Worm (Caenorhabditis elegans) whole organism, L4 larva: ENCODE results near the gene him-3.

Source experiments
- F10B5.3 ChIP-seq: sonication (generic microtip); optimal IDR thresholded peaks from 2 replicates; lab custom pipeline; 2016; ENCODE audit warnings: mild to moderate bottlenecking, missing genetic modification characterization, missing compliant biosample characterization
- Y48G9A.11 ChIP-seq: fragments of 200-800 bp; sonication (Bioruptor generic); IDR thresholded peaks from 2 replicates; pipeline ENCODE4 v1.3.6; 2022; ENCODE audit warnings: missing genetic modification reagents, missing genetic modification characterization, missing compliant biosample characterization
- Y5F2A.4 ChIP-seq: fragments of 200-800 bp; sonication (Bioruptor generic); optimal IDR thresholded peaks from 2 replicates; lab custom pipeline; 2018; ENCODE audit warnings: mild to moderate bottlenecking, missing genetic modification characterization, missing compliant biosample characterization
- ama-1 ChIP-seq: fragments of 150-350 bp; optimal IDR thresholded peaks from 2 replicates; lab custom pipeline; 2014; ENCODE audit warnings: inconsistent platforms, mixed read lengths
- ceh-20 ChIP-seq: fragments of 200-800 bp; sonication (Bioruptor generic); IDR thresholded peaks from 2 replicates; pipeline ENCODE4 v1.3.6; 2022; ENCODE audit warnings: missing genetic modification reagents, missing genetic modification characterization, missing compliant biosample characterization
- ceh-28 ChIP-seq: fragments of 150-350 bp; optimal IDR thresholded peaks from 2 replicates; lab custom pipeline; 2014; ENCODE audit warnings: missing biosample characterization, missing genetic modification reagents, missing genetic modification characterization
- ceh-44 ChIP-seq: fragments of 200-800 bp; sonication (Bioruptor generic); IDR thresholded peaks from 2 replicates; pipeline ENCODE4 v1.3.6; 2022; ENCODE audit warnings: missing genetic modification reagents, missing genetic modification characterization, missing compliant biosample characterization
- ceh-82 ChIP-seq: sonication (generic microtip); optimal IDR thresholded peaks from 2 replicates; lab custom pipeline; 2017; ENCODE audit warnings: missing biosample characterization, missing genetic modification characterization
- ces-1 ChIP-seq: fragments of 150-350 bp; sonication (generic microtip); optimal IDR thresholded peaks from 4 replicates; lab custom pipeline; 2014; ENCODE audit warnings: missing biosample characterization, missing genetic modification reagents, missing genetic modification characterization
- cey-2 ChIP-seq: sonication (generic microtip); optimal IDR thresholded peaks from 3 replicates; lab custom pipeline; 2017; ENCODE audit warnings: missing genetic modification characterization, mild to moderate bottlenecking, missing compliant biosample characterization, antibody characterized with exemption, borderline replicate concordance; ENCODE audit not compliant: insufficient read depth
- daf-12 ChIP-seq: fragments of 150-350 bp; optimal IDR thresholded peaks from 2 replicates; lab custom pipeline; 2014; ENCODE audit warnings: missing biosample characterization, missing genetic modification reagents, missing genetic modification characterization
- daf-16 ChIP-seq, 3 experiments: sonication (generic microtip); optimal IDR thresholded peaks; 2 replicates each; lab custom pipeline; 2016 to 2017; ENCODE audit warnings: missing genetic modification characterization in 3 of 3, missing genetic modification reagents in 3 of 3, mild to moderate bottlenecking in 2 of 3, missing compliant biosample characterization in 2 of 3, missing biosample characterization in 1 of 3, moderate library complexity in 1 of 3
- dmd-6 ChIP-seq: fragments of 200-800 bp; sonication (Bioruptor generic); IDR thresholded peaks from 2 replicates; pipeline ENCODE4 v1.3.6; 2022; ENCODE audit warnings: missing genetic modification reagents, missing genetic modification characterization, missing compliant biosample characterization
- dpl-1 ChIP-seq: fragments of 150-350 bp; optimal IDR thresholded peaks from 2 replicates; lab custom pipeline; 2014; ENCODE audit warnings: missing biosample characterization, missing genetic modification reagents, missing genetic modification characterization
- dve-1 ChIP-seq: sonication (generic microtip); optimal IDR thresholded peaks from 2 replicates; lab custom pipeline; 2017; ENCODE audit warnings: antibody characterized with exemption, mild to moderate bottlenecking, missing genetic modification characterization, missing compliant biosample characterization; ENCODE audit not compliant: insufficient read depth
- egl-43 ChIP-seq: fragments of 200-800 bp; sonication (Bioruptor generic); IDR thresholded peaks from 2 replicates; pipeline ENCODE4 v1.3.6; 2022; ENCODE audit warnings: missing genetic modification reagents, missing genetic modification characterization, missing compliant biosample characterization
- fkh-10 ChIP-seq: fragments of 150-350 bp; optimal IDR thresholded peaks from 2 replicates; lab custom pipeline; 2014; ENCODE audit warnings: missing biosample characterization, missing genetic modification reagents, missing genetic modification characterization
- hlh-11 ChIP-seq: fragments of 200-800 bp; sonication (Bioruptor generic); optimal IDR thresholded peaks from 2 replicates; lab custom pipeline; 2018; ENCODE audit warnings: mild to moderate bottlenecking, missing genetic modification characterization, missing compliant biosample characterization
- hlh-30 ChIP-seq: sonication (generic microtip); optimal IDR thresholded peaks from 2 replicates; lab custom pipeline; 2017; ENCODE audit warnings: antibody characterized with exemption, mild to moderate bottlenecking, missing genetic modification characterization, missing compliant biosample characterization; ENCODE audit not compliant: insufficient read depth
- jun-1 ChIP-seq: fragments of 150-350 bp; optimal IDR thresholded peaks from 2 replicates; lab custom pipeline; 2014; ENCODE audit warnings: missing biosample characterization, missing genetic modification reagents, missing genetic modification characterization
- lin-13 ChIP-seq: fragments of 150-350 bp; optimal IDR thresholded peaks from 2 replicates; lab custom pipeline; 2014; ENCODE audit warnings: missing biosample characterization, missing genetic modification reagents, missing genetic modification characterization
- lir-3 ChIP-seq: sonication (generic microtip); optimal IDR thresholded peaks from 2 replicates; lab custom pipeline; 2016; ENCODE audit warnings: mild to moderate bottlenecking, missing genetic modification characterization, missing compliant biosample characterization
- lsy-2 ChIP-seq, 2 experiments: fragments of 150-350 bp in 1 of 2; sonication (generic microtip) in 1 of 2; optimal IDR thresholded peaks; 2 replicates each; lab custom pipeline; 2014 to 2017; ENCODE audit warnings: missing biosample characterization in 2 of 2, missing genetic modification characterization in 2 of 2
- mdl-1 ChIP-seq, 2 experiments: fragments of 150-350 bp in 1 of 2; sonication (generic microtip) in 1 of 2; optimal IDR thresholded peaks; 2 replicates each; lab custom pipeline; 2014 to 2017; ENCODE audit warnings: missing biosample characterization in 2 of 2, missing genetic modification characterization in 2 of 2
- mdt-29 ChIP-seq: fragments of 200-800 bp; sonication (Bioruptor generic); IDR thresholded peaks from 2 replicates; pipeline ENCODE4 v1.3.6; 2022; ENCODE audit warnings: missing genetic modification reagents, missing genetic modification characterization, missing compliant biosample characterization
- mep-1 ChIP-seq: fragments of 150-350 bp; sonication (generic microtip); optimal IDR thresholded peaks from 3 replicates; lab custom pipeline; 2014; ENCODE audit warnings: missing biosample characterization, missing genetic modification characterization
- mes-2 ChIP-seq: sonication (generic microtip); optimal IDR thresholded peaks from 2 replicates; lab custom pipeline; 2016; ENCODE audit warnings: missing genotype, mild to moderate bottlenecking, missing genetic modification characterization, missing compliant biosample characterization; ENCODE audit not compliant: poor library complexity, severe bottlenecking
- mxl-2 ChIP-seq: fragments of 200-800 bp; sonication (Bioruptor generic); conservative IDR thresholded peaks from 2 replicates; pipeline ENCODE4 v1.3.6; 2022; ENCODE audit warnings: missing genetic modification reagents, missing genetic modification characterization, missing compliant biosample characterization
- mxl-3 ChIP-seq: fragments of 200-800 bp; sonication (Bioruptor generic); optimal IDR thresholded peaks from 2 replicates; lab custom pipeline; 2018; ENCODE audit warnings: mild to moderate bottlenecking, missing genetic modification characterization, missing compliant biosample characterization
- nhr-102 ChIP-seq: sonication (generic microtip); optimal IDR thresholded peaks from 2 replicates; lab custom pipeline; 2016; ENCODE audit warnings: mild to moderate bottlenecking, missing genetic modification characterization, moderate library complexity, missing compliant biosample characterization
- nhr-25 ChIP-seq: sonication (generic microtip); optimal IDR thresholded peaks from 2 replicates; lab custom pipeline; 2017; ENCODE audit warnings: missing genetic modification characterization, mild to moderate bottlenecking, missing compliant biosample characterization, antibody characterized with exemption, moderate library complexity, borderline replicate concordance; ENCODE audit not compliant: insufficient read depth
- nhr-28 ChIP-seq: fragments of 150-350 bp; optimal IDR thresholded peaks from 2 replicates; lab custom pipeline; 2014; ENCODE audit warnings: missing biosample characterization, missing genetic modification characterization
- nhr-42 ChIP-seq: fragments of 200-800 bp; sonication (Bioruptor generic); IDR thresholded peaks from 2 replicates; pipeline ENCODE4 v1.3.6; 2022; ENCODE audit warnings: missing genetic modification characterization, missing compliant biosample characterization
- nhr-48 ChIP-seq: sonication (generic microtip); optimal IDR thresholded peaks from 2 replicates; lab custom pipeline; 2016; ENCODE audit warnings: mild to moderate bottlenecking, missing genetic modification characterization, missing compliant biosample characterization
- nhr-77 ChIP-seq: fragments of 150-350 bp; optimal IDR thresholded peaks from 2 replicates; lab custom pipeline; 2014; ENCODE audit warnings: missing biosample characterization, missing genetic modification characterization
- php-3 ChIP-seq: fragments of 200-800 bp; sonication (Bioruptor generic); IDR thresholded peaks from 2 replicates; pipeline ENCODE4 v1.3.6; 2022; ENCODE audit warnings: missing genetic modification reagents, missing genetic modification characterization, missing compliant biosample characterization
- tag-97 ChIP-seq: fragments of 200-800 bp; sonication (Bioruptor generic); IDR thresholded peaks from 2 replicates; pipeline ENCODE4 v1.3.6; 2022; ENCODE audit warnings: missing genetic modification characterization, missing compliant biosample characterization
- unc-39 ChIP-seq: sonication (generic microtip); optimal IDR thresholded peaks from 2 replicates; lab custom pipeline; 2017; ENCODE audit warnings: missing biosample characterization, missing genetic modification characterization
- unc-62 ChIP-seq, 3 experiments: fragments of 150-350 bp in 1 of 3; sonication (generic microtip); optimal IDR thresholded peaks in 2 of 3; peaks in 1 of 3; 1 replicate in 1 of 3; 2 replicates in 2 of 3; lab custom pipeline; 2014 to 2017; ENCODE audit warnings: missing biosample characterization in 3 of 3, missing genetic modification characterization in 3 of 3, missing genetic modification reagents in 3 of 3, missing genotype in 1 of 3
- zag-1 ChIP-seq: fragments of 150-350 bp; optimal IDR thresholded peaks from 2 replicates; lab custom pipeline; 2014; ENCODE audit warnings: missing biosample characterization, missing genetic modification characterization
- zfp-2 ChIP-seq: sonication (generic microtip); optimal IDR thresholded peaks from 2 replicates; lab custom pipeline; 2016; ENCODE audit warnings: mild to moderate bottlenecking, missing genetic modification characterization, missing compliant biosample characterization
- zip-2 ChIP-seq: fragments of 150-350 bp; optimal IDR thresholded peaks from 2 replicates; lab custom pipeline; 2014; ENCODE audit warnings: missing biosample characterization, missing genetic modification characterization
- ztf-7 ChIP-seq: fragments of 150-350 bp; optimal IDR thresholded peaks from 2 replicates; lab custom pipeline; 2014; ENCODE audit warnings: missing biosample characterization, missing genetic modification characterization

The him-3 gene

DNA sequence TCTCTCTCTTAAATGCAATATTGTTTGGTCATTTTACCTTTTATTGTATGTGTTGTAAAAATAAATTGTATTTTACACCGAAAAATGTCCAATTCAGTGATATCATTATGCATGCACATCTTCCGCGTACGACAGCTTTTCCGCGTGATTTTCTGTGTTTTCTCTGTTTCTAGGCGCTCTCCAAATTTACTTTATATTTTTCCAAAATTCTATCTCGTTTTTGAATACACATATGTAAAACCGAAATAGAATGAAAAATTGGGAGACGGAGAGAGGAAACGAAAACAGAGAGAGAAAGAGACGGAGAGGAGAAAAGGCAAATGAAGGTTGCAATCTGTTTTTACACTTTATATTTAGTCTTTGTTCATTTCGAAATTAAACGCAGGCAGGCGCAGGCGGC lies 39.2 kb downstream of the him-3 start (continued):
- TF ChIP-seq zag-1 (tag; lab: Kevin White, UChicago) (no peak), daf-12 (tag; lab: Kevin White, UChicago) (no peak), ama-1 (lab: Kevin White, UChicago) (no peak), nhr-25 (tag; lab: Kevin White, UChicago) (no peak), Y48G9A.11 (GFP tag; lab: Robert Waterston, UW) (no peak), egl-43 (no peak), mes-2 (tag; lab: Kevin White, UChicago) (no peak)

DNA sequence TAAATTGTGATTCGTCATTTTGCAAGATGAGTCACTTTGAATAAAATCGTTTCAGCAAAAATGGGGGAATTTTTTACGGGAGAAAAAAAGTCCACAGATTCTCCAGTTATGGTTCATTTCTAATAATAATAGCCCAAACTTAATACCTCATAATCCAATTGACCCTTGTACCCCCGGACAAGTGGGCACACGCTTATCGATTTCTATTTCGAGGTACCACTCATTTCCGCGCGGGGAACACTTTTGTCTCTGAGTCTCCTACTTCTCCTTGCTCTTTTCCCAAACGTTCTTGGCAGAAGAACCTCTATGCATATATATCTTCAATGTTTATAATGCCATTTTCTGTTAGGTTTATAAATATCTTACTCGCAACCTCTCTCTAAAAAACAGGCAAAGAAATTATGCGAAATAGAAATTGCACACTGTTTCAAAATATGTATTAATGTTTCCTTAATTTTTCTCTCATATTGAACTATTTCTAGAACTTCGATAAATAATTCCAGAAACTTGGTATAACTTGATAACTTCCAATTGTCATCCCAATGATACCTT lies 39.9 kb downstream of the him-3 start, which contains the start of gene gldi-4:
Gene gldi-4 (plus strand): TSS at position 502 of the 552 bp plus-strand sequence.
- TF ChIP-seq mxl-3 (GFP tag; lab: Kevin White, UChicago): no peak
- TF ChIP-seq unc-39 (tag; lab: Kevin White, UChicago): no peak
- TF ChIP-seq ceh-82 (tag; lab: Kevin White, UChicago): no peak
- TF ChIP-seq tag-97 (GFP tag; lab: Robert Waterston, UW): no peak
- TF ChIP-seq zfp-2 (tag; lab: Kevin White, UChicago): no peak
- no peak for TF ChIP-seq ztf-7

DNA sequence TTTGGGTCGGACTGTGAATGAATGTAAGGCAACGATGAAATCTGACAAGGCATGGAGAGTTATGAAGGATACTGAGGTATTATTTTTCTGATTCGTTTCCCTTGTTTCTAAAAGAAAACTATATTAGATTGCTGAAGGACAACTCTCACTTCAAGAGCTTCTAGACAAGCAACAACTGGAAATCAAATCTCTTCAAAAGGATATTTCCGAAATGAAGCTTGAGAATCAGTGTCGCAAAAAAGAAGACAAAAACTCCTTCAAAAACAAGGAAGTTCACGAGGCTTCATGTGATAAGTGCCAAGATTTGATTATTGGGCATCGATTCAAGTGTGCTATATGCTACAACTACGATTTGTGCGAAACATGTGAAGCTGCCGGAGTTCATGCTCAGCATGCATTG lies 41.3 kb downstream of the him-3 start:
- TF ChIP-seq cey-2 (no peak), ces-1 (GFP tag; lab: Kevin White, UChicago) (peak; percentile 38), jun-1 (no peak), nhr-42 (GFP tag; lab: Robert Waterston, UW) (no peak), fkh-10 (GFP tag; lab: Kevin White, UChicago) (peak; percentile 67)
- TF ChIP-seq, all 104 proteins: peak for 2

DNA sequence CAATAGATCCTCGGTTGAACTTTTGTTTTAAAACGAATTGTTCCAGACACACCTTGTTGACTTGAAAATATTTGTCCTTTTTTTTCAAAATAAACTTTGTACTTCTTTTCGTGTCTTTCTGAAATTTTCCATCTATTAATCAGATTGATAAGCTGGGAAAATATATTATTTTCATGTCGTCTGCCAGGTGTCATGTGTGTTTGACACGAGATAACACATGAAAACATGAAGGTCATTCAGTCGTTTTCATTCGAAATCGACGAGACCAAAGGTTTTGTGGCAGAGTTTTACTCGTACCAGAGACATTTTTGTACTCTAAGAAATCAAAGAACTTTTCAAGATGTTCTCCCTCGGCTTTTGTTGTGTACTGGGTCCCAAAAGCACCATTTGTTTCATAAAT lies 43.3 kb downstream of the him-3 start:
- TF ChIP-seq php-3 (GFP tag; lab: Robert Waterston, UW) (peak; percentile 63), mdt-29 (GFP tag; lab: Robert Waterston, UW) (no peak), unc-62 (GFP tag; optimal IDR thresholded peaks at IDR 0.05 in 1 of 2; lab: Kevin White, UChicago) (peak in 1 of 2 experiments; percentile 18), unc-62 (tag; optimal IDR thresholded peaks at IDR 0.05; lab: Kevin White, UChicago) (no peak), lin-13 (GFP tag; lab: Kevin White, UChicago) (no peak), hlh-30 (peak; percentile 92), zag-1 (tag; lab: Kevin White, UChicago) (no peak), mep-1 (tag; lab: Kevin White, UChicago) (peak; percentile 44), mxl-2 (GFP tag; lab: Robert Waterston, UW) (no peak), hlh-11 (peak; percentile 70), ceh-44 (GFP tag; lab: Robert Waterston, UW) (no peak), Y5F2A.4 (GFP tag; lab: Kevin White, UChicago) (no peak), nhr-42 (GFP tag; lab: Robert Waterston, UW) (no peak), F10B5.3 (tag; lab: Kevin White, UChicago) (no peak), mes-2 (tag; lab: Kevin White, UChicago) (no peak), daf-16 (GFP tag; optimal IDR thresholded peaks at IDR 0.05; lab: Kevin White, UChicago) (peak in 1 of 2 experiments; percentile 5), daf-16 (tag; optimal IDR thresholded peaks at IDR 0.05; lab: Kevin White, UChicago) (peak; percentile 98), ceh-20 (no peak), mxl-3 (GFP tag; lab: Kevin White, UChicago) (peak; percentile 27), lsy-2 (tag; optimal IDR thresholded peaks at IDR 0.05; lab: Kevin White, UChicago) (peak in 1 of 2 experiments; percentile 41), dve-1 (tag; lab: Kevin White, UChicago) (peak; percentile 79), mdl-1 (tag; optimal IDR thresholded peaks at IDR 0.05; lab: Kevin White, UChicago) (peak in 1 of 2 experiments; percentile 71), nhr-48 (peak; percentile 50), dmd-6 (peak; percentile 91), ceh-28 (no peak), nhr-77 (peak; percentile 65), ztf-7 (no peak), nhr-28 (tag; lab: Kevin White, UChicago) (peak; percentile 81), nhr-102 (tag; lab: Kevin White, UChicago) (peak; percentile 4), dpl-1 (GFP tag; lab: Kevin White, UChicago) (no peak), zip-2 (tag; lab: Kevin White, UChicago) (no peak), lir-3 (tag; lab: Kevin White, UChicago) (no peak)
